2 worm cellular contexts compared by ENCODE assay signal in genomic region chrII:1124757-1125156, ce11.
TF ChIP-seq lines count a peak whose summit lies in the region.

No protein-coding gene starts in this region.

TF ChIP-seq in whole organism, L4 larva, 104 proteins besides CTCF, POLR2A, EP300 and RAD21:
- no peak for TF ChIP-seq egl-43 (GFP tag; IDR thresholded peaks at IDR 0.05; lab: Robert Waterston, UW)
- TF ChIP-seq lin-38 (GFP tag; IDR thresholded peaks at IDR 0.05; lab: Robert Waterston, UW) = peak; percentile 65

TF ChIP-seq in whole organism, young adult, 124 proteins besides CTCF, POLR2A, EP300 and RAD21:
- TF ChIP-seq mcd-1 (GFP tag; IDR thresholded peaks at IDR 0.05; lab: Robert Waterston, UW) = peak; percentile 70
- TF ChIP-seq lin-54 (GFP tag; optimal IDR thresholded peaks at IDR 0.05; lab: Kevin White, UChicago) = peak; percentile 26
- no peak for TF ChIP-seq T07F8.4 (tag; optimal IDR thresholded peaks at IDR 0.05; lab: Kevin White, UChicago)
